Fruit fly (Drosophila melanogaster): ENCODE results near the gene Task7.

Task7 gene

dm6 chr3R:9428988-9429387, 16.9 kb upstream of the Task7 start (continued):
- TF ChIP-seq Oli (tag; optimal IDR thresholded peaks at IDR 0.05) (no peak), Pdp1 (GFP tag; optimal IDR thresholded peaks at IDR 0.05) (peak; percentile 25 to 90), sd (tag; optimal IDR thresholded peaks at IDR 0.05) (peak; percentile 17), CG15514 (GFP tag; optimal IDR thresholded peaks at IDR 0.05) (peak; percentile 81), CG10274 (GFP tag; optimal IDR thresholded peaks at IDR 0.05) (peak; percentile 50), CG2120 (GFP tag; optimal IDR thresholded peaks at IDR 0.05) (peak; percentile 93), dan (GFP tag; IDR thresholded peaks at IDR 0.05) (no peak), crc (GFP tag; optimal IDR thresholded peaks at IDR 0.05) (peak; percentile 48), Stat92E (GFP tag; optimal IDR thresholded peaks at IDR 0.05) (no peak), CG7357 (GFP tag; IDR thresholded peaks at IDR 0.05) (no peak), CG17568 (GFP tag; optimal IDR thresholded peaks at IDR 0.05) (peak; percentile 22), CG18619 (GFP tag; optimal IDR thresholded peaks at IDR 0.05) (peak; percentile 69), Gug (GFP tag; IDR thresholded peaks at IDR 0.05) (no peak; the same call in 3 of the 4 replicates), C15 (GFP tag; IDR thresholded peaks at IDR 0.05) (0 out of 3 replicates have a peak, but pooled peaks have one; percentile 52), CG2875 (GFP tag; optimal IDR thresholded peaks at IDR 0.05) (no peak), CG1647 (GFP tag; optimal IDR thresholded peaks at IDR 0.05) (no peak), lbe (GFP tag; optimal IDR thresholded peaks at IDR 0.05) (no peak), chn (GFP tag; optimal IDR thresholded peaks at IDR 0.05) (peak; percentile 4), eyg (GFP tag; optimal IDR thresholded peaks at IDR 0.05) (peak; percentile 56), pzg (GFP tag; optimal IDR thresholded peaks at IDR 0.05) (peak; percentile 15), ase (GFP tag; IDR thresholded peaks at IDR 0.05) (peak; percentile 47; the same call in 1 of the 3 replicates), luna (GFP tag; optimal IDR thresholded peaks at IDR 0.05) (no peak), CG9609 (GFP tag; optimal IDR thresholded peaks at IDR 0.05) (peak; percentile 63), dati (GFP tag; IDR thresholded peaks at IDR 0.05) (no peak), Usf (GFP tag; optimal IDR thresholded peaks at IDR 0.05) (peak; percentile 57), Spps (tag; optimal IDR thresholded peaks at IDR 0.05) (no peak), PHDP (tag; optimal IDR thresholded peaks at IDR 0.05) (peak; percentile 73), D19B (GFP tag; optimal IDR thresholded peaks at IDR 0.05) (peak; percentile 52), CG14965 (GFP tag; optimal IDR thresholded peaks at IDR 0.05; ENCODE audit: borderline replicate concordance) (no peak), CG43689 (GFP tag; IDR thresholded peaks at IDR 0.05) (0 out of 2 replicates have a peak, but pooled peaks have one; percentile 7), CG16863 (GFP tag; optimal IDR thresholded peaks at IDR 0.05) (peak; percentile 42), ind (GFP tag; optimal IDR thresholded peaks at IDR 0.05) (peak; percentile 67), cwo (GFP tag; optimal IDR thresholded peaks at IDR 0.05) (peak; percentile 88), NFAT (GFP tag; IDR thresholded peaks at IDR 0.05) (peak; percentile 78), ewg (GFP tag; optimal IDR thresholded peaks at IDR 0.05) (no peak), Aef1 (GFP tag; IDR thresholded peaks at IDR 0.05) (peak; percentile 52; the same call in 1 of the 3 replicates), Hr3 (GFP tag; optimal IDR thresholded peaks at IDR 0.05) (peak; percentile 36), tup (GFP tag; optimal IDR thresholded peaks at IDR 0.05) (peak; percentile 7), sisA (GFP tag; IDR thresholded peaks at IDR 0.05) (peak; percentile 50; the same call in 1 of the 2 replicates), CG6791 (GFP tag; IDR thresholded peaks at IDR 0.05; ENCODE audit: partially characterized antibody) (no peak), Ptx1 (GFP tag; IDR thresholded peaks at IDR 0.05) (no peak), CG13287 (GFP tag; IDR thresholded peaks at IDR 0.05; ENCODE audit: partially characterized antibody) (no peak), CG3407 (GFP tag; optimal IDR thresholded peaks at IDR 0.05) (no peak), CG11695 (GFP tag; IDR thresholded peaks at IDR 0.05) (no peak), Dfd (GFP tag; optimal IDR thresholded peaks at IDR 0.05) (no peak), Gsc (GFP tag; IDR thresholded peaks at IDR 0.05) (no peak), HLH3B (GFP tag; IDR thresholded peaks at IDR 0.05) (peak; percentile 69), lilli (GFP tag; optimal IDR thresholded peaks at IDR 0.05) (peak; percentile 86), Sox102F (GFP tag; optimal IDR thresholded peaks at IDR 0.05) (peak; percentile 23), CG10267 (tag; optimal IDR thresholded peaks at IDR 0.05) (peak; percentile 38)

Measured in whole organism, embryonic.